Fruit fly (Drosophila melanogaster) whole organism, embryonic: ENCODE data around the gene CG17321.

Source experiments
- Asciz ChIP-seq: fragments of 200-800 bp; sonication (Bioruptor generic); optimal IDR thresholded peaks from 2 replicates; lab custom pipeline; 2017; ENCODE audit warnings: missing biosample characterization, mild to moderate bottlenecking, missing genetic modification characterization, missing genetic modification reagents
- Atf3 ChIP-seq: fragments of 200-800 bp; sonication (Bioruptor generic); optimal IDR thresholded peaks from 3 replicates; lab custom pipeline; 2016; ENCODE audit warnings: missing biosample characterization, missing genetic modification characterization
- CG11504 ChIP-seq: fragments of 200-800 bp; sonication (Bioruptor generic); optimal IDR thresholded peaks from 3 replicates; lab custom pipeline; 2019; ENCODE audit warnings: missing biosample characterization, mild to moderate bottlenecking, missing genetic modification characterization, moderate library complexity
- CG11695 ChIP-seq: fragments of 200-800 bp; sonication (Bioruptor generic); IDR thresholded peaks from 3 replicates; pipeline ENCODE4 v1.3.6; 2022; ENCODE audit warnings: missing biosample characterization, missing genetic modification characterization
- CG12104 ChIP-seq: fragments of 200-800 bp; sonication (Bioruptor generic); optimal IDR thresholded peaks from 3 replicates; lab custom pipeline; 2016; ENCODE audit warnings: missing biosample characterization, missing genetic modification characterization
- CG1233 ChIP-seq: fragments of 200-800 bp; sonication (Bioruptor generic); optimal IDR thresholded peaks from 4 replicates; lab custom pipeline; 2018; ENCODE audit warnings: missing biosample characterization, mild to moderate bottlenecking, missing genetic modification characterization
- CG14860 ChIP-seq: fragments of 200-800 bp; sonication (Bioruptor generic); IDR thresholded peaks from 3 replicates; pipeline ENCODE4 v1.3.6; 2022; ENCODE audit warnings: missing biosample characterization, missing genetic modification characterization; ENCODE audit not compliant: partially characterized antibody
- CG1603 ChIP-seq: fragments of 200-800 bp; sonication (Bioruptor generic); optimal IDR thresholded peaks from 2 replicates; lab custom pipeline; 2019; ENCODE audit warnings: missing biosample characterization, mild to moderate bottlenecking, missing genetic modification characterization, moderate library complexity
- CG16863 ChIP-seq: fragments of 200-800 bp; sonication (Bioruptor generic); optimal IDR thresholded peaks from 3 replicates; lab custom pipeline; 2016; ENCODE audit warnings: missing biosample characterization, missing genetic modification characterization
- CG17385 ChIP-seq: fragments of 200-800 bp; sonication (Bioruptor generic); optimal IDR thresholded peaks from 3 replicates; lab custom pipeline; 2018; ENCODE audit warnings: missing biosample characterization, mild to moderate bottlenecking, missing genetic modification characterization
- CG18262 ChIP-seq: fragments of 200-800 bp; optimal IDR thresholded peaks from 3 replicates; lab custom pipeline; 2019; ENCODE audit warnings: missing biosample characterization, mild to moderate bottlenecking, missing genetic modification characterization, moderate library complexity
- CG30431 ChIP-seq: fragments of 200-800 bp; sonication (Bioruptor generic); optimal IDR thresholded peaks from 2 replicates; lab custom pipeline; 2017; ENCODE audit warnings: missing biosample characterization, missing genetic modification characterization
- CG33557 ChIP-seq: fragments of 200-800 bp; sonication (Bioruptor generic); optimal IDR thresholded peaks from 2 replicates; lab custom pipeline; 2019; ENCODE audit warnings: missing biosample characterization, mild to moderate bottlenecking, missing genetic modification characterization, moderate library complexity
- CG5180 ChIP-seq: fragments of 200-800 bp; sonication (Bioruptor generic); optimal IDR thresholded peaks from 3 replicates; lab custom pipeline; 2017; ENCODE audit warnings: missing biosample characterization, missing genetic modification characterization, mild to moderate bottlenecking, moderate library complexity, missing genetic modification reagents
- CG6272 ChIP-seq: fragments of 200-800 bp; sonication (Bioruptor generic); IDR thresholded peaks from 2 replicates; pipeline ENCODE4 v1.3.6; 2022; ENCODE audit warnings: missing biosample characterization, missing genetic modification characterization
- CG6791 ChIP-seq: fragments of 200-800 bp; sonication (Bioruptor generic); IDR thresholded peaks from 3 replicates; pipeline ENCODE4 v1.3.6; 2022; ENCODE audit warnings: missing biosample characterization, missing genetic modification characterization; ENCODE audit not compliant: partially characterized antibody
- CG7963 ChIP-seq: fragments of 200-800 bp; sonication (Bioruptor generic); IDR thresholded peaks from 3 replicates; pipeline ENCODE4 v1.3.6; 2022; ENCODE audit warnings: missing biosample characterization, missing genetic modification characterization; ENCODE audit not compliant: partially characterized antibody
- CG8478 ChIP-seq: fragments of >200 bp; optimal IDR thresholded peaks from 2 replicates; lab custom pipeline; 2018
- CG9797 ChIP-seq: fragments of 200-800 bp; sonication (Bioruptor generic); optimal IDR thresholded peaks from 3 replicates; lab custom pipeline; 2018; ENCODE audit warnings: missing biosample characterization, mild to moderate bottlenecking, missing genetic modification characterization
- Doc2 ChIP-seq: fragments of 200-800 bp; sonication (Bioruptor generic); IDR thresholded peaks from 2 replicates; pipeline ENCODE4 v1.3.6; 2022; ENCODE audit warnings: missing biosample characterization, missing genetic modification characterization
- Lim3 ChIP-seq: fragments of 200-800 bp; sonication (Bioruptor generic); IDR thresholded peaks from 2 replicates; pipeline ENCODE4 v1.3.6; 2022; ENCODE audit warnings: missing biosample characterization, missing genetic modification characterization
- Max ChIP-seq: fragments of 200-800 bp; sonication (Bioruptor generic); optimal IDR thresholded peaks from 2 replicates; lab custom pipeline; 2016; ENCODE audit warnings: missing biosample characterization, mild to moderate bottlenecking, missing genetic modification characterization
- Nf-YA ChIP-seq: fragments of 200-800 bp; sonication (Bioruptor generic); IDR thresholded peaks from 2 replicates; pipeline ENCODE4 v1.3.6; 2022; ENCODE audit warnings: missing biosample characterization, missing genetic modification characterization
- Pdp1 ChIP-seq, 2 experiments: fragments of 200-800 bp; sonication (Bioruptor generic); optimal IDR thresholded peaks; 3 replicates each; lab custom pipeline; 2016; ENCODE audit warnings: missing biosample characterization in 2 of 2, missing genetic modification characterization in 2 of 2, mild to moderate bottlenecking in 1 of 2, moderate library complexity in 1 of 2
- Xrp1 ChIP-seq: fragments of 200-800 bp; sonication (Bioruptor generic); IDR thresholded peaks from 2 replicates; pipeline ENCODE4 v1.3.6; 2022; ENCODE audit warnings: missing biosample characterization, missing genetic modification characterization
- az2 ChIP-seq: fragments of 200-800 bp; sonication (Bioruptor generic); optimal IDR thresholded peaks from 3 replicates; lab custom pipeline; 2016; ENCODE audit warnings: missing biosample characterization, missing genetic modification characterization
- bbx ChIP-seq: fragments of 200-800 bp; sonication (Bioruptor generic); IDR thresholded peaks from 2 replicates; pipeline ENCODE4 v1.3.6; 2022; ENCODE audit warnings: missing biosample characterization, missing genetic modification characterization; ENCODE audit not compliant: partially characterized antibody
- bsh ChIP-seq, 2 experiments: fragments of 200-800 bp; sonication (Bioruptor generic); optimal IDR thresholded peaks; 2 replicates each; lab custom pipeline; 2017 to 2018; ENCODE audit warnings: mild to moderate bottlenecking in 2 of 2, missing biosample characterization in 2 of 2, missing genetic modification characterization in 2 of 2, moderate library complexity in 1 of 2
- cad ChIP-seq: fragments of >200 bp; optimal IDR thresholded peaks from 2 replicates; lab custom pipeline; 2017; ENCODE audit warnings: missing biosample characterization, missing genetic modification characterization
- cg ChIP-seq: fragments of 200-800 bp; sonication (Bioruptor generic); optimal IDR thresholded peaks from 3 replicates; lab custom pipeline; 2019; ENCODE audit warnings: missing biosample characterization, mild to moderate bottlenecking, missing genetic modification characterization, moderate library complexity
- croc ChIP-seq: fragments of 200-800 bp; sonication (Bioruptor generic); conservative IDR thresholded peaks from 3 replicates; pipeline ENCODE4 v1.3.6; 2022; ENCODE audit warnings: missing biosample characterization, missing genetic modification characterization
- danr ChIP-seq: fragments of 200-800 bp; sonication (Bioruptor generic); IDR thresholded peaks from 2 replicates; pipeline ENCODE4 v1.3.6; 2022; ENCODE audit warnings: missing biosample characterization, missing genetic modification characterization
- dmrt11E ChIP-seq: fragments of 200-800 bp; sonication (Bioruptor generic); optimal IDR thresholded peaks from 3 replicates; lab custom pipeline; 2018; ENCODE audit warnings: missing biosample characterization, mild to moderate bottlenecking, missing genetic modification characterization, moderate library complexity
- dpn ChIP-seq, 2 experiments: fragments of 200-800 bp; sonication (Bioruptor generic); optimal IDR thresholded peaks; 3 replicates each; lab custom pipeline; 2016; ENCODE audit warnings: missing biosample characterization in 2 of 2, missing genetic modification characterization in 2 of 2
- gem ChIP-seq: fragments of 200-800 bp; sonication (Bioruptor generic); optimal IDR thresholded peaks from 2 replicates; lab custom pipeline; 2019; ENCODE audit warnings: missing biosample characterization, mild to moderate bottlenecking, missing genetic modification characterization, moderate library complexity
- kni ChIP-seq: fragments of 200-800 bp; sonication (Bioruptor generic); optimal IDR thresholded peaks from 3 replicates; lab custom pipeline; 2017; ENCODE audit warnings: mild to moderate bottlenecking, missing biosample characterization, missing genetic modification reagents, missing genetic modification characterization
- lov ChIP-seq, 2 experiments: fragments of 200-800 bp in 1 of 2; fragments of >200 bp in 1 of 2; sonication (Bioruptor generic) in 1 of 2; IDR thresholded peaks in 1 of 2; optimal IDR thresholded peaks in 1 of 2; 2 replicates in 1 of 2; 3 replicates in 1 of 2; pipeline versions ENCODE4 v1.3.6 to Lab custom; 2017 to 2022; ENCODE audit warnings: missing biosample characterization in 1 of 2, missing genetic modification characterization in 1 of 2
- mld ChIP-seq: fragments of 200-800 bp; sonication (Bioruptor generic); IDR thresholded peaks from 3 replicates; pipeline ENCODE4 v1.3.6; 2022; ENCODE audit warnings: missing biosample characterization, missing genetic modification characterization; ENCODE audit not compliant: partially characterized antibody
- onecut ChIP-seq: fragments of 200-800 bp; sonication (Bioruptor generic); IDR thresholded peaks from 2 replicates; pipeline ENCODE4 v1.3.6; 2022; ENCODE audit warnings: missing biosample characterization, missing genetic modification characterization
- pzg ChIP-seq: fragments of 200-800 bp; sonication (Bioruptor generic); optimal IDR thresholded peaks from 3 replicates; lab custom pipeline; 2018; ENCODE audit warnings: missing biosample characterization, mild to moderate bottlenecking, missing genetic modification characterization, moderate library complexity
- sqz ChIP-seq: fragments of 200-800 bp; sonication (Bioruptor generic); optimal IDR thresholded peaks from 3 replicates; lab custom pipeline; 2018; ENCODE audit warnings: missing biosample characterization, mild to moderate bottlenecking, missing genetic modification characterization
- tin ChIP-seq: fragments of 200-800 bp; sonication (Bioruptor generic); optimal IDR thresholded peaks from 3 replicates; lab custom pipeline; 2016; ENCODE audit warnings: missing biosample characterization, missing genetic modification characterization
- tll ChIP-seq, 2 experiments: fragments of 200-800 bp in 1 of 2; fragments of >200 bp in 1 of 2; sonication (Bioruptor generic) in 1 of 2; optimal IDR thresholded peaks; 2 replicates each; lab custom pipeline; 2017 to 2019; ENCODE audit warnings: missing biosample characterization in 2 of 2, missing genetic modification characterization in 2 of 2, mild to moderate bottlenecking in 1 of 2, moderate library complexity in 1 of 2
- trem ChIP-seq: fragments of 200-800 bp; optimal IDR thresholded peaks from 3 replicates; lab custom pipeline; 2019; ENCODE audit warnings: missing biosample characterization, mild to moderate bottlenecking, missing genetic modification characterization, moderate library complexity
- tup ChIP-seq: fragments of 200-800 bp; sonication (Bioruptor generic); optimal IDR thresholded peaks from 2 replicates; lab custom pipeline; 2016; ENCODE audit warnings: missing biosample characterization, mild to moderate bottlenecking, missing genetic modification characterization, moderate library complexity
- zfh1 ChIP-seq: fragments of 200-800 bp; sonication (Bioruptor generic); IDR thresholded peaks from 3 replicates; pipeline ENCODE4 v1.3.6; 2022; ENCODE audit warnings: missing biosample characterization, missing genetic modification characterization

Gene CG17321

dm6 chr2L:18890087-18890486 lies 45.1 kb downstream of the CG17321 start (continued):
- TF ChIP-seq CG14860 (GFP tag; lab: Robert Waterston, UW) (no peak), pzg (GFP tag; lab: Kevin White, UChicago) (no peak), CG11695 (GFP tag; lab: Robert Waterston, UW) (peak; percentile 44; the same call in 1 of the 3 replicates), lov (optimal IDR thresholded peaks at IDR 0.05; lab: Kevin White, UChicago) (no peak), lov (GFP tag; IDR thresholded peaks at IDR 0.05; lab: Robert Waterston, UW) (peak; percentile 92), CG16863 (GFP tag; lab: Kevin White, UChicago) (peak; percentile 74), danr (GFP tag; lab: Robert Waterston, UW) (no peak), mld (GFP tag; lab: Robert Waterston, UW) (no peak), Lim3 (GFP tag; lab: Robert Waterston, UW) (no peak), onecut (peak; percentile 67), cg (peak; percentile 50), dpn (GFP tag; optimal IDR thresholded peaks at IDR 0.05; lab: Kevin White, UChicago) (peak; percentile 71 to 73)

- peak; percentile 12 for TF ChIP-seq CG30431 (GFP tag; lab: Kevin White, UChicago)
- no peak for TF ChIP-seq CG8478
- TF ChIP-seq CG6791 = no peak
- TF ChIP-seq mld (GFP tag; lab: Robert Waterston, UW) = no peak
- peak; percentile 36 for TF ChIP-seq CG33557
- TF ChIP-seq Nf-YA = no peak
- TF ChIP-seq tup (GFP tag; lab: Kevin White, UChicago) = peak; percentile 7
- peak; percentile 7 for TF ChIP-seq tin (GFP tag; lab: Kevin White, UChicago)
- peak; percentile 7 for TF ChIP-seq az2 (GFP tag; lab: Kevin White, UChicago)
- TF ChIP-seq bsh (GFP tag; optimal IDR thresholded peaks at IDR 0.05; lab: Kevin White, UChicago) = peak in 1 of 2 experiments; percentile 27
- TF ChIP-seq CG5180 = no peak
- no peak for TF ChIP-seq kni (GFP tag; lab: Kevin White, UChicago)
- TF ChIP-seq Pdp1 (GFP tag; optimal IDR thresholded peaks at IDR 0.05; lab: Kevin White, UChicago) = peak in 1 of 2 experiments; percentile 57
- no peak for TF ChIP-seq sqz
- 0 out of 3 replicates have a peak, but pooled peaks have one; percentile 41 for TF ChIP-seq zfh1 (GFP tag; lab: Robert Waterston, UW)
- TF ChIP-seq CG7963 (GFP tag; lab: Robert Waterston, UW) = no peak
- peak; percentile 42 for TF ChIP-seq croc (GFP tag; lab: Robert Waterston, UW)
- peak; percentile 93 for TF ChIP-seq cad (GFP tag; lab: Kevin White, UChicago)
- peak; percentile 34 for TF ChIP-seq CG17385 (GFP tag; lab: Kevin White, UChicago)
- TF ChIP-seq Xrp1 (GFP tag; lab: Robert Waterston, UW) = peak; percentile 73
- peak; percentile 2 for TF ChIP-seq CG11504 (tag; lab: Kevin White, UChicago)
- TF ChIP-seq trem (tag; lab: Kevin White, UChicago) = peak; percentile 49
- peak; percentile 73 for TF ChIP-seq dmrt11E
- TF ChIP-seq Asciz (GFP tag; lab: Kevin White, UChicago) = no peak
- no peak for TF ChIP-seq Doc2 (GFP tag; lab: Robert Waterston, UW)
- TF ChIP-seq CG1233 (GFP tag; lab: Kevin White, UChicago) = peak; percentile 26
- no peak for TF ChIP-seq CG9797 (GFP tag; lab: Kevin White, UChicago)
- TF ChIP-seq CG18262 (tag; lab: Kevin White, UChicago) = peak; percentile 66
- TF ChIP-seq gem (tag; lab: Kevin White, UChicago) = peak; percentile 52
- TF ChIP-seq tll (GFP tag; optimal IDR thresholded peaks at IDR 0.05; lab: Kevin White, UChicago) = peak in 1 of 2 experiments; percentile 99
- TF ChIP-seq bbx = no peak
- no peak for TF ChIP-seq CG12104 (GFP tag; lab: Kevin White, UChicago)
- no peak for TF ChIP-seq CG6272 (GFP tag; lab: Robert Waterston, UW)
- no peak for TF ChIP-seq Atf3 (GFP tag; lab: Kevin White, UChicago)
- TF ChIP-seq CG1603 (tag; lab: Kevin White, UChicago) = peak; percentile 19
- no peak for TF ChIP-seq Max (GFP tag; lab: Kevin White, UChicago)
These were observed 50.2 kb downstream of the CG17321 start for dm6 chr2L:18894998-18895732.
